Fruit fly (Drosophila melanogaster): ENCODE measurements around the gene CG42740.

The CG42740 gene

DNA sequence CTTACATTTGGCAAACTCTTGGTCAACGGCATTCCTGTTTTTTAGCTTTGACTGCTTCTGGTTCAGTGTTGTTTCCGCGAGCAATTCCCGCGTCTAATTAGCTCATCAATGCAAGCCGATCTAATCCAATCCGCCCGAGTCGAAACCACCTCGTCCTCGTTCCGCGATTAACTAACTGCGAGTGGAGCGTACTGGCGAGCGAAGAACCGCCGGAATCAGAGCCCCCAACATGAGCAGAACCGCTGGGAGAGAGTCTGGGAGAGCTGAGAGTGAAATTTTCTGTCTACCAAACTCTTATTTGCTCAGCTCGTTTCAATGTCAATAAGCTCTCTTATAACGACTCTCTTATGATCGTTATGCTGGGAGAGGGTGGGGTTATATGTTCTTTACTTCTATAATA, 27.5 kb upstream of the CG42740 start (continued):
- peak; percentile 53; the same call in 1 of the 2 replicates for TF ChIP-seq Rx (GFP tag; IDR thresholded peaks at IDR 0.05)
- TF ChIP-seq TFAM (GFP tag; optimal IDR thresholded peaks at IDR 0.05), result peak; percentile 5
- no peak for TF ChIP-seq h (optimal IDR thresholded peaks at IDR 0.05)
- TF ChIP-seq sug (tag; optimal IDR thresholded peaks at IDR 0.05), result no peak
- peak; percentile 89 for TF ChIP-seq nau (GFP tag; optimal IDR thresholded peaks at IDR 0.05)
- TF ChIP-seq sr (GFP tag; IDR thresholded peaks at IDR 0.05), result peak; percentile 79
- no peak for TF ChIP-seq Oli (tag; optimal IDR thresholded peaks at IDR 0.05)
- TF ChIP-seq CG14050 (GFP tag; IDR thresholded peaks at IDR 0.05), result no peak
- peak; percentile 83 for TF ChIP-seq Fer1 (GFP tag; optimal IDR thresholded peaks at IDR 0.05)
- TF ChIP-seq Camta (GFP tag; optimal IDR thresholded peaks at IDR 0.05), result peak; percentile 78
- 0 out of 2 replicates have a peak, but pooled peaks have one; percentile 4 for TF ChIP-seq CG9932 (GFP tag; IDR thresholded peaks at IDR 0.05)
- TF ChIP-seq CG6813 (GFP tag; optimal IDR thresholded peaks at IDR 0.05), result peak; percentile 89
- TF ChIP-seq gce (GFP tag; IDR thresholded peaks at IDR 0.05), result peak; percentile 92
- peak; percentile 80 for TF ChIP-seq CG3281 (GFP tag; optimal IDR thresholded peaks at IDR 0.05)
- TF ChIP-seq ems (GFP tag; optimal IDR thresholded peaks at IDR 0.05), result peak; percentile 75
- peak; percentile 59 for TF ChIP-seq tx (GFP tag; optimal IDR thresholded peaks at IDR 0.05)
- TF ChIP-seq CG17361 (GFP tag; IDR thresholded peaks at IDR 0.05), result no peak
- no peak for TF ChIP-seq fd102C (GFP tag; optimal IDR thresholded peaks at IDR 0.05)
- TF ChIP-seq ind (GFP tag; optimal IDR thresholded peaks at IDR 0.05), result no peak
- TF ChIP-seq Myb (GFP tag; optimal IDR thresholded peaks at IDR 0.05), result peak; percentile 37
- peak; percentile 87 for TF ChIP-seq CG2202 (tag; optimal IDR thresholded peaks at IDR 0.05)
- no peak for TF ChIP-seq Dip2 (GFP tag; IDR thresholded peaks at IDR 0.05)
- TF ChIP-seq lola (GFP tag; optimal IDR thresholded peaks at IDR 0.05), result no peak
- TF ChIP-seq btn (GFP tag; optimal IDR thresholded peaks at IDR 0.05), result peak; percentile 74
- peak; percentile 59 for TF ChIP-seq kni (GFP tag; optimal IDR thresholded peaks at IDR 0.05)
- no peak for TF ChIP-seq Scr (GFP tag; IDR thresholded peaks at IDR 0.05; ENCODE audit: partially characterized antibody)
- TF ChIP-seq CG12219 (GFP tag; optimal IDR thresholded peaks at IDR 0.05), result peak; percentile 50
- TF ChIP-seq Antp (GFP tag; optimal IDR thresholded peaks at IDR 0.05), result peak; percentile 72
- peak; percentile 67 for TF ChIP-seq CG12659 (GFP tag; optimal IDR thresholded peaks at IDR 0.05)
- TF ChIP-seq CG13424 (tag; optimal IDR thresholded peaks at IDR 0.05), result no peak
- TF ChIP-seq Hmx (GFP tag; optimal IDR thresholded peaks at IDR 0.05), result no peak
- TF ChIP-seq Gsc (GFP tag; IDR thresholded peaks at IDR 0.05), result no peak
- peak; percentile 66 for TF ChIP-seq CG43689 (GFP tag; IDR thresholded peaks at IDR 0.05)
- TF ChIP-seq CG8388 (GFP tag; optimal IDR thresholded peaks at IDR 0.05), result peak; percentile 26
- TF ChIP-seq CG6765 (GFP tag; optimal IDR thresholded peaks at IDR 0.05), result peak; percentile 75
- TF ChIP-seq tna (GFP tag; IDR thresholded peaks at IDR 0.05; ENCODE audit: partially characterized antibody), result no peak
- peak; percentile 68; the same call in 1 of the 2 replicates for TF ChIP-seq cas (GFP tag; IDR thresholded peaks at IDR 0.05)
- peak; percentile 49 for TF ChIP-seq vfl (GFP tag; optimal IDR thresholded peaks at IDR 0.05)
- peak; percentile 6 to 84 for TF ChIP-seq dpn (GFP tag; optimal IDR thresholded peaks at IDR 0.05)
- 0 out of 2 replicates have a peak, but pooled peaks have one; percentile 12 for TF ChIP-seq unc-4 (GFP tag; IDR thresholded peaks at IDR 0.05; ENCODE audit: partially characterized antibody)
- TF ChIP-seq so (GFP tag; IDR thresholded peaks at IDR 0.05), result peak; percentile 56; the same call in 2 of the 3 replicates
- TF ChIP-seq CG5245 (GFP tag; optimal IDR thresholded peaks at IDR 0.05), result peak; percentile 70
- TF ChIP-seq CG17186 (GFP tag; optimal IDR thresholded peaks at IDR 0.05), result peak; percentile 59
- TF ChIP-seq Hr39 (optimal IDR thresholded peaks at IDR 0.05), result no peak
- TF ChIP-seq CG2889 (GFP tag; IDR thresholded peaks at IDR 0.05), result no peak
- peak; percentile 31; the same call in 1 of the 2 replicates for TF ChIP-seq CG32772 (GFP tag; IDR thresholded peaks at IDR 0.05)
- peak; percentile 30 for TF ChIP-seq CG17912 (GFP tag; optimal IDR thresholded peaks at IDR 0.05)
- TF ChIP-seq CG13123 (GFP tag; optimal IDR thresholded peaks at IDR 0.05), result no peak
- no peak for TF ChIP-seq jigr1 (GFP tag; IDR thresholded peaks at IDR 0.05)
- peak; percentile 86 for TF ChIP-seq CG3407 (GFP tag; optimal IDR thresholded peaks at IDR 0.05)
- no peak for TF ChIP-seq D19A (tag; optimal IDR thresholded peaks at IDR 0.05)
- peak; percentile 70; the same call in 1 of the 2 replicates for TF ChIP-seq ham (GFP tag; IDR thresholded peaks at IDR 0.05)

All from whole organism, embryonic.